Worm (Caenorhabditis elegans) whole organism, L3 larva: Measurements from ENCODE around the gene yap-1.

Experiments used
- R02D3.7 ChIP-seq: fragments of 150-350 bp; optimal IDR thresholded peaks from 2 replicates; lab custom pipeline; 2014; ENCODE audit warnings: missing biosample characterization, missing genetic modification characterization
- ZK546.5 ChIP-seq: sonication (generic microtip); optimal IDR thresholded peaks from 2 replicates; lab custom pipeline; 2017; ENCODE audit warnings: missing biosample characterization, missing genetic modification characterization
- ama-1 ChIP-seq: fragments of 150-350 bp; optimal IDR thresholded peaks from 2 replicates; lab custom pipeline; 2018
- ceh-28 ChIP-seq: fragments of 150-350 bp; optimal IDR thresholded peaks from 2 replicates; lab custom pipeline; 2014; ENCODE audit warnings: missing biosample characterization, missing genetic modification reagents, missing genetic modification characterization
- nhr-76 ChIP-seq: fragments of 150-350 bp; sonication (generic microtip); optimal IDR thresholded peaks from 5 replicates; lab custom pipeline; 2014; ENCODE audit warnings: missing biosample characterization, missing genetic modification characterization
- pha-4 ChIP-seq: fragments of 150-350 bp; optimal IDR thresholded peaks from 2 replicates; lab custom pipeline; 2014; ENCODE audit warnings: missing biosample characterization, missing genetic modification reagents, missing genetic modification characterization
- snpc-4 ChIP-seq: fragments of 150-350 bp; optimal IDR thresholded peaks from 2 replicates; lab custom pipeline; 2014; ENCODE audit warnings: missing biosample characterization, missing genetic modification characterization
- ztf-11 ChIP-seq: fragments of 150-350 bp; optimal IDR thresholded peaks from 2 replicates; lab custom pipeline; 2014; ENCODE audit warnings: missing biosample characterization, missing genetic modification characterization

- TF ChIP-seq nhr-76 (no peak), ceh-28 (peak; percentile 81), ZK546.5 (tag; lab: Kevin White, UChicago) (no peak), R02D3.7 (tag; lab: Kevin White, UChicago) (no peak), ama-1 (lab: Kevin White, UChicago) (no peak), pha-4 (tag; lab: Kevin White, UChicago) (peak; percentile 56), ztf-11 (tag; lab: Kevin White, UChicago) (no peak), snpc-4 (tag; lab: Kevin White, UChicago) (no peak)
Measured at ce11 chrX:10677552-10677951, 14.2 kb upstream of the yap-1 start.
